Fruit fly (Drosophila melanogaster) whole organism, pupa: ENCODE data around the gene CG15414.

Source experiments
- CG10348 ChIP-seq: fragments of 200-800 bp; sonication (Bioruptor generic); IDR thresholded peaks from 2 replicates; pipeline ENCODE4 v1.3.6; 2022; ENCODE audit warnings: missing biosample characterization, missing genetic modification characterization
- CG12605 ChIP-seq: fragments of 200-800 bp; sonication (Bioruptor generic); IDR thresholded peaks from 2 replicates; pipeline ENCODE4 v1.3.6; 2022; ENCODE audit warnings: missing biosample characterization, missing genetic modification characterization
- CG17806 ChIP-seq: fragments of 200-800 bp; sonication (Bioruptor generic); optimal IDR thresholded peaks from 2 replicates; lab custom pipeline; 2018; ENCODE audit warnings: missing biosample characterization, mild to moderate bottlenecking, missing genetic modification characterization, moderate library complexity
- EcR ChIP-seq: fragments of 200-800 bp; sonication (Bioruptor generic); optimal IDR thresholded peaks from 3 replicates; lab custom pipeline; 2019; ENCODE audit warnings: missing biosample characterization, missing genetic modification characterization, mild to moderate bottlenecking, moderate library complexity, missing genetic modification reagents
- Ets98B ChIP-seq: fragments of 200-800 bp; sonication (Bioruptor generic); IDR thresholded peaks from 2 replicates; pipeline ENCODE4 v1.3.6; 2022; ENCODE audit warnings: missing biosample characterization, missing genetic modification characterization
- fd96Ca ChIP-seq: fragments of 200-800 bp; sonication (Bioruptor generic); IDR thresholded peaks from 3 replicates; pipeline ENCODE4 v1.3.6; 2022; ENCODE audit warnings: missing biosample characterization, missing genetic modification characterization
- rn ChIP-seq: fragments of 200-800 bp; sonication (Bioruptor generic); IDR thresholded peaks from 2 replicates; pipeline ENCODE4 v1.3.6; 2022; ENCODE audit warnings: missing biosample characterization, missing genetic modification characterization

dm6 chr2L:3539996-3540395 is 49.1 kb upstream of the CG15414 start:
- TF ChIP-seq CG10348 (GFP tag; lab: Robert Waterston, UW), result no peak
- TF ChIP-seq EcR (GFP tag; lab: Kevin White, UChicago), result no peak
- TF ChIP-seq CG17806 (tag; lab: Kevin White, UChicago), result no peak
- no peak for TF ChIP-seq fd96Ca (GFP tag; lab: Robert Waterston, UW)
- no peak for TF ChIP-seq CG12605 (GFP tag; lab: Robert Waterston, UW)
- TF ChIP-seq Ets98B (GFP tag; lab: Robert Waterston, UW), result no peak
- no peak for TF ChIP-seq rn
